Worm (Caenorhabditis elegans) whole organism, L4 larva: ENCODE data around the gene T16H12.2.

ENCODE experiments used
- D1046.2 ChIP-seq: fragments of 200-800 bp; sonication (Bioruptor generic); IDR thresholded peaks from 2 replicates; pipeline ENCODE4 v1.3.6; 2022; ENCODE audit warnings: missing genetic modification characterization, missing compliant biosample characterization
- F26F4.8 ChIP-seq: fragments of 200-800 bp; sonication (Bioruptor generic); conservative IDR thresholded peaks from 2 replicates; pipeline ENCODE4 v1.3.6; 2022; ENCODE audit warnings: missing genetic modification characterization, missing compliant biosample characterization
- R02D3.7 ChIP-seq: fragments of 150-350 bp; sonication (generic microtip); optimal IDR thresholded peaks from 3 replicates; lab custom pipeline; 2014; ENCODE audit warnings: missing biosample characterization, missing genetic modification characterization
- Y75B8A.6 ChIP-seq: fragments of 200-800 bp; sonication (Bioruptor generic); IDR thresholded peaks from 2 replicates; pipeline ENCODE4 v1.3.6; 2022; ENCODE audit warnings: missing genetic modification reagents, missing genetic modification characterization, missing compliant biosample characterization
- ZK337.2 ChIP-seq: fragments of 200-800 bp; sonication (Bioruptor generic); IDR thresholded peaks from 2 replicates; pipeline ENCODE4 v1.3.6; 2022; ENCODE audit warnings: missing genetic modification reagents, missing genetic modification characterization, missing compliant biosample characterization
- aly-2 ChIP-seq: sonication (generic microtip); optimal IDR thresholded peaks from 2 replicates; lab custom pipeline; 2018; ENCODE audit warnings: missing biosample characterization, missing genetic modification characterization
- attf-4 ChIP-seq: sonication (generic microtip); optimal IDR thresholded peaks from 3 replicates; lab custom pipeline; 2017; ENCODE audit warnings: missing biosample characterization, missing genetic modification characterization
- ceh-28 ChIP-seq: fragments of 150-350 bp; optimal IDR thresholded peaks from 2 replicates; lab custom pipeline; 2014; ENCODE audit warnings: missing biosample characterization, missing genetic modification reagents, missing genetic modification characterization
- ceh-44 ChIP-seq: fragments of 200-800 bp; sonication (Bioruptor generic); IDR thresholded peaks from 2 replicates; pipeline ENCODE4 v1.3.6; 2022; ENCODE audit warnings: missing genetic modification reagents, missing genetic modification characterization, missing compliant biosample characterization
- ceh-62 ChIP-seq: sonication (generic microtip); optimal IDR thresholded peaks from 2 replicates; lab custom pipeline; 2017; ENCODE audit warnings: missing biosample characterization, missing genetic modification characterization
- ces-1 ChIP-seq: fragments of 150-350 bp; sonication (generic microtip); optimal IDR thresholded peaks from 4 replicates; lab custom pipeline; 2014; ENCODE audit warnings: missing biosample characterization, missing genetic modification reagents, missing genetic modification characterization
- dmd-9 ChIP-seq: fragments of 200-800 bp; sonication (Bioruptor generic); IDR thresholded peaks from 2 replicates; pipeline ENCODE4 v1.3.6; 2022; ENCODE audit warnings: missing genetic modification reagents, missing genetic modification characterization, missing compliant biosample characterization
- dpl-1 ChIP-seq: fragments of 150-350 bp; optimal IDR thresholded peaks from 2 replicates; lab custom pipeline; 2014; ENCODE audit warnings: missing biosample characterization, missing genetic modification reagents, missing genetic modification characterization
- gei-8 ChIP-seq: fragments of 200-800 bp; sonication (Bioruptor generic); optimal IDR thresholded peaks from 2 replicates; lab custom pipeline; 2018; ENCODE audit warnings: mild to moderate bottlenecking, missing genetic modification characterization, missing compliant biosample characterization
- hlh-30 ChIP-seq: sonication (generic microtip); optimal IDR thresholded peaks from 2 replicates; lab custom pipeline; 2017; ENCODE audit warnings: antibody characterized with exemption, mild to moderate bottlenecking, missing genetic modification characterization, missing compliant biosample characterization; ENCODE audit not compliant: insufficient read depth
- hmg-1.1 ChIP-seq: fragments of 200-800 bp; sonication (Bioruptor generic); IDR thresholded peaks from 2 replicates; pipeline ENCODE4 v1.3.6; 2022; ENCODE audit warnings: missing genetic modification reagents, missing genetic modification characterization, missing compliant biosample characterization
- madf-5 ChIP-seq, 2 experiments: fragments of 200-800 bp; sonication (Bioruptor generic); IDR thresholded peaks; 2 replicates each; pipeline ENCODE4 v1.3.6; 2022; ENCODE audit warnings: missing compliant biosample characterization in 2 of 2, missing genetic modification characterization in 2 of 2
- mep-1 ChIP-seq: fragments of 150-350 bp; sonication (generic microtip); optimal IDR thresholded peaks from 3 replicates; lab custom pipeline; 2014; ENCODE audit warnings: missing biosample characterization, missing genetic modification characterization
- mes-2 ChIP-seq: sonication (generic microtip); optimal IDR thresholded peaks from 2 replicates; lab custom pipeline; 2016; ENCODE audit warnings: missing genotype, mild to moderate bottlenecking, missing genetic modification characterization, missing compliant biosample characterization; ENCODE audit not compliant: poor library complexity, severe bottlenecking
- nhr-10 ChIP-seq: fragments of 150-350 bp; optimal IDR thresholded peaks from 2 replicates; lab custom pipeline; 2014; ENCODE audit warnings: missing biosample characterization, missing genetic modification characterization
- nhr-102 ChIP-seq: sonication (generic microtip); optimal IDR thresholded peaks from 2 replicates; lab custom pipeline; 2016; ENCODE audit warnings: mild to moderate bottlenecking, missing genetic modification characterization, moderate library complexity, missing compliant biosample characterization
- nhr-25 ChIP-seq: sonication (generic microtip); optimal IDR thresholded peaks from 2 replicates; lab custom pipeline; 2017; ENCODE audit warnings: missing genetic modification characterization, mild to moderate bottlenecking, missing compliant biosample characterization, antibody characterized with exemption, moderate library complexity, borderline replicate concordance; ENCODE audit not compliant: insufficient read depth
- nhr-42 ChIP-seq: fragments of 200-800 bp; sonication (Bioruptor generic); IDR thresholded peaks from 2 replicates; pipeline ENCODE4 v1.3.6; 2022; ENCODE audit warnings: missing genetic modification characterization, missing compliant biosample characterization
- nhr-48 ChIP-seq: sonication (generic microtip); optimal IDR thresholded peaks from 2 replicates; lab custom pipeline; 2016; ENCODE audit warnings: mild to moderate bottlenecking, missing genetic modification characterization, missing compliant biosample characterization
- nhr-77 ChIP-seq: fragments of 150-350 bp; optimal IDR thresholded peaks from 2 replicates; lab custom pipeline; 2014; ENCODE audit warnings: missing biosample characterization, missing genetic modification characterization
- php-3 ChIP-seq: fragments of 200-800 bp; sonication (Bioruptor generic); IDR thresholded peaks from 2 replicates; pipeline ENCODE4 v1.3.6; 2022; ENCODE audit warnings: missing genetic modification reagents, missing genetic modification characterization, missing compliant biosample characterization
- rbr-2 ChIP-seq: sonication (generic microtip); optimal IDR thresholded peaks from 2 replicates; lab custom pipeline; 2016; ENCODE audit warnings: missing genotype, missing genetic modification characterization, missing compliant biosample characterization
- saeg-2 ChIP-seq: fragments of 200-800 bp; sonication (Bioruptor generic); IDR thresholded peaks from 2 replicates; pipeline ENCODE4 v1.3.6; 2022; ENCODE audit warnings: missing genetic modification reagents, missing genetic modification characterization, missing compliant biosample characterization
- sdz-12 ChIP-seq: fragments of 200-800 bp; sonication (Bioruptor generic); optimal IDR thresholded peaks from 2 replicates; lab custom pipeline; 2018; ENCODE audit warnings: mild to moderate bottlenecking, missing genetic modification characterization, missing compliant biosample characterization
- set-16 ChIP-seq: fragments of 200-800 bp; sonication (Bioruptor generic); IDR thresholded peaks from 2 replicates; pipeline ENCODE4 v1.3.6; 2022; ENCODE audit warnings: missing genetic modification reagents, missing genetic modification characterization, missing compliant biosample characterization
- skn-1 ChIP-seq: fragments of 150-350 bp; optimal IDR thresholded peaks from 2 replicates; lab custom pipeline; 2014; ENCODE audit warnings: missing biosample characterization, missing genetic modification characterization
- snpc-4 ChIP-seq: fragments of 150-350 bp; optimal IDR thresholded peaks from 2 replicates; lab custom pipeline; 2014; ENCODE audit warnings: missing biosample characterization, missing genetic modification characterization
- tra-1 ChIP-seq: fragments of 200-800 bp; sonication (Bioruptor generic); IDR thresholded peaks from 2 replicates; pipeline ENCODE4 v1.3.6; 2022; ENCODE audit warnings: missing genetic modification reagents, missing genetic modification characterization, missing compliant biosample characterization
- unc-130 ChIP-seq: sonication (generic microtip); optimal IDR thresholded peaks from 2 replicates; lab custom pipeline; 2016; ENCODE audit warnings: missing genetic modification reagents, missing genetic modification characterization, missing compliant biosample characterization
- zfp-2 ChIP-seq: sonication (generic microtip); optimal IDR thresholded peaks from 2 replicates; lab custom pipeline; 2016; ENCODE audit warnings: mild to moderate bottlenecking, missing genetic modification characterization, missing compliant biosample characterization
- zfp-3 ChIP-seq: fragments of 200-800 bp; sonication (Bioruptor generic); conservative IDR thresholded peaks from 2 replicates; pipeline ENCODE4 v1.3.6; 2022; ENCODE audit warnings: missing genetic modification reagents, missing genetic modification characterization, missing compliant biosample characterization

Gene T16H12.2

ce11 chrIII:10064140-10064539 lies 21.9 kb upstream of the T16H12.2 start, which contains the start of gene ekl-6:
TSS of gene ekl-6 (plus strand) at chrIII:10064404.
- TF ChIP-seq ceh-62 (tag; lab: Kevin White, UChicago): no peak
- peak; percentile 45; the same call in 1 of the 2 replicates for TF ChIP-seq dmd-9 (GFP tag; lab: Robert Waterston, UW)
- TF ChIP-seq dpl-1 (GFP tag; lab: Kevin White, UChicago): peak; percentile 68
- no peak for TF ChIP-seq nhr-42 (GFP tag; lab: Robert Waterston, UW)
- no peak for TF ChIP-seq F26F4.8
- no peak for TF ChIP-seq attf-4 (tag; lab: Kevin White, UChicago)
- TF ChIP-seq nhr-10 (tag; lab: Kevin White, UChicago): no peak
- TF ChIP-seq nhr-102: no peak
- peak; percentile 74 for TF ChIP-seq unc-130 (GFP tag; lab: Kevin White, UChicago)
- TF ChIP-seq rbr-2 (tag; lab: Kevin White, UChicago): peak; percentile 28
- no peak for TF ChIP-seq R02D3.7 (tag; lab: Kevin White, UChicago)
- TF ChIP-seq saeg-2 (GFP tag; lab: Robert Waterston, UW): no peak
- TF ChIP-seq mes-2: peak; percentile 98
- TF ChIP-seq gei-8 (GFP tag; lab: Kevin White, UChicago): no peak
- 0 out of 2 replicates have a peak, but pooled peaks have one; percentile 5 for TF ChIP-seq tra-1 (GFP tag; lab: Robert Waterston, UW)
- TF ChIP-seq skn-1 (tag; lab: Kevin White, UChicago): no peak
- TF ChIP-seq D1046.2 (GFP tag; lab: Robert Waterston, UW): no peak
- TF ChIP-seq ceh-44: peak; percentile 24; the same call in 1 of the 2 replicates
- TF ChIP-seq nhr-77 (tag; lab: Kevin White, UChicago): no peak
- peak; percentile 70 for TF ChIP-seq ZK337.2
- no peak for TF ChIP-seq aly-2 (tag; lab: Kevin White, UChicago)

- TF ChIP-seq ces-1 (no peak), set-16 (GFP tag; lab: Robert Waterston, UW) (no peak), php-3 (GFP tag; lab: Robert Waterston, UW) (no peak), madf-5 (GFP tag; IDR thresholded peaks at IDR 0.05; lab: Robert Waterston, UW) (no peak), hlh-30 (tag; lab: Kevin White, UChicago) (no peak), snpc-4 (tag; lab: Kevin White, UChicago) (no peak), gei-8 (GFP tag; lab: Kevin White, UChicago) (no peak), aly-2 (tag; lab: Kevin White, UChicago) (no peak), mep-1 (tag; lab: Kevin White, UChicago) (no peak), mes-2 (no peak), Y75B8A.6 (GFP tag; lab: Robert Waterston, UW) (no peak), nhr-25 (tag; lab: Kevin White, UChicago) (no peak), ceh-28 (tag; lab: Kevin White, UChicago) (no peak), nhr-48 (tag; lab: Kevin White, UChicago) (no peak), zfp-3 (GFP tag; lab: Robert Waterston, UW) (no peak)
- TF ChIP-seq, all 104 proteins: peak for 0
These were observed 16.8 kb upstream of the T16H12.2 start, which contains the start of gene T16G12.6 for ce11 chrIII:10069278-10069677. TSS of gene T16G12.6 (plus strand) at chrIII:10069578.

- TF ChIP-seq zfp-2 (tag; lab: Kevin White, UChicago) (no peak), nhr-25 (tag; lab: Kevin White, UChicago) (no peak), saeg-2 (GFP tag; lab: Robert Waterston, UW) (no peak), snpc-4 (tag; lab: Kevin White, UChicago) (no peak), unc-130 (GFP tag; lab: Kevin White, UChicago) (no peak), hmg-1.1 (GFP tag; lab: Robert Waterston, UW) (no peak), nhr-48 (tag; lab: Kevin White, UChicago) (no peak), set-16 (GFP tag; lab: Robert Waterston, UW) (no peak), sdz-12 (no peak), ces-1 (no peak)
- TF ChIP-seq, all 104 proteins: peak for 0
These were observed 10.0 kb upstream of the T16H12.2 start for ce11 chrIII:10076042-10076441.
